Worm (Caenorhabditis elegans) whole organism, L4/young adult: Measurements from ENCODE around the gene C39H7.4.

Source experiments
- W03F9.2 ChIP-seq: fragments of 150-350 bp; optimal IDR thresholded peaks from 2 replicates; lab custom pipeline; 2014; ENCODE audit warnings: missing biosample characterization, missing genetic modification characterization
- dao-5 ChIP-seq: sonication (generic microtip); optimal IDR thresholded peaks from 2 replicates; lab custom pipeline; 2016; ENCODE audit warnings: missing genotype, missing genetic modification characterization, moderate library complexity, missing compliant biosample characterization

- TF ChIP-seq dao-5 (tag; lab: Kevin White, UChicago): no peak
- TF ChIP-seq W03F9.2 (tag; lab: Kevin White, UChicago): no peak
These were observed 28.1 kb downstream of the C39H7.4 start for ce11 chrIV:5586320-5586720.
